Fruit fly (Drosophila melanogaster): ENCODE results near the gene Elp4.

DNA sequence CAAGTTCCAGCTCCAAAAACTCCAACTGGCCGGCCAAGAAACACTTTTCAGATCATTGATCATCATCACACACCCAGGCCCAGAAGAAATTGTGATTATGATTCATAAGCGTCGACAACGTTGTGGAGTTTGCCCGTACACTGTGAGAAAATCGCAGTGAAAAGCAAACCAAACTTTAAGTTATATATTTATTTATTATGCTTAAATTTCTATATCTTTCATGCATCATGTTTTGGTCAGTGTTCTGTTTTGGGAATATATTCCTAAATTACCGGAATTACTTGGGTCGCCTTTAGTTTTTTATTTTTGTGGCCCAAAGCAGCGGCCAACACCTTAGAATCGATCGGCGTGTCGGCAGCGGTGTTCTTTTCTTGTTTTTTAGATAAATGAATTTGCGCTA is 18.8 kb upstream of the Elp4 start:
- no peak for TF ChIP-seq insv (optimal IDR thresholded peaks at IDR 0.05)
- TF ChIP-seq psq (optimal IDR thresholded peaks at IDR 0.05): no peak
- TF ChIP-seq Sin3A (optimal IDR thresholded peaks at IDR 0.05): no peak

All from Kc167 (cell line).